Fruit fly (Drosophila melanogaster): ENCODE measurements around the gene CG5199.

DNA sequence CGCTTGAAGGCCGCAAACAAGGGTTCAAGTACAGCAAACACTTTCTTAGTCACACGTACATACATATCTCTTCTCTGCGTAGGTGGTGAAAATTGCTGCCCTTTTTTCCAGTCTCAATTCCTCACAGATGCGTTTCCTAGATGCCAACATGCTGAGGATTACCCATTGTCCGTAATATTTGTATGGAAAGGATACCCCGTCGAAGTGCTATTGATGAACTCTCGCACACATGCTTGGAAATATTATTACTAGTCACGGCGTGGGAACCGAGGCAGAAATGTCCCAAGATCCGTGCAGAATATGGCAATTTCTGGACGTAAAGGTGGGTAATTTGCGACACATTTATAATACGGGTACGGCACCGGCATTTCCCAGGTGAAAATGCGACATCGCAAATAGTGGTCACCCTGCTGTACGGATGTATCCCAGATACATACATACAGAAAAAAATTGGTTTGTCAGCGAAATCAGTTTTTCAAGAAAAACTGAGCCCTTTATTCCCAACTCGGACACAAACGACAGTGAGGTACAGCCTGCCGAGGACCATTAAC lies 47.3 kb downstream of the CG5199 start:
- TF ChIP-seq ttk (optimal IDR thresholded peaks at IDR 0.05) (no peak), psq (optimal IDR thresholded peaks at IDR 0.05) (no peak), Myc (optimal IDR thresholded peaks at IDR 0.05) (no peak), h (optimal IDR thresholded peaks at IDR 0.05) (no peak), insv (optimal IDR thresholded peaks at IDR 0.05) (no peak), Sin3A (optimal IDR thresholded peaks at IDR 0.05) (no peak)
